Worm (Caenorhabditis elegans) whole organism, L4 larva: ENCODE results near the gene irld-21.

Experiments
- D1046.2 ChIP-seq: fragments of 200-800 bp; sonication (Bioruptor generic); IDR thresholded peaks from 2 replicates; pipeline ENCODE4 v1.3.6; 2022; ENCODE audit warnings: missing genetic modification characterization, missing compliant biosample characterization
- F26F4.8 ChIP-seq: fragments of 200-800 bp; sonication (Bioruptor generic); conservative IDR thresholded peaks from 2 replicates; pipeline ENCODE4 v1.3.6; 2022; ENCODE audit warnings: missing genetic modification characterization, missing compliant biosample characterization
- aha-1 ChIP-seq: fragments of 150-350 bp; peaks from one replicate; lab custom pipeline; 2014; ENCODE audit warnings: missing biosample characterization, missing genetic modification characterization
- ceh-62 ChIP-seq: sonication (generic microtip); optimal IDR thresholded peaks from 2 replicates; lab custom pipeline; 2017; ENCODE audit warnings: missing biosample characterization, missing genetic modification characterization
- ces-1 ChIP-seq: fragments of 150-350 bp; sonication (generic microtip); optimal IDR thresholded peaks from 4 replicates; lab custom pipeline; 2014; ENCODE audit warnings: missing biosample characterization, missing genetic modification reagents, missing genetic modification characterization
- daf-19 ChIP-seq: fragments of 200-800 bp; sonication (Bioruptor generic); conservative IDR thresholded peaks from 2 replicates; pipeline ENCODE4 v1.3.6; 2022; ENCODE audit warnings: missing genetic modification characterization, missing compliant biosample characterization
- dmd-6 ChIP-seq: fragments of 200-800 bp; sonication (Bioruptor generic); IDR thresholded peaks from 2 replicates; pipeline ENCODE4 v1.3.6; 2022; ENCODE audit warnings: missing genetic modification reagents, missing genetic modification characterization, missing compliant biosample characterization
- duxl-1 ChIP-seq: sonication (generic microtip); optimal IDR thresholded peaks from 2 replicates; lab custom pipeline; 2016; ENCODE audit warnings: mild to moderate bottlenecking, missing genetic modification characterization, moderate library complexity, missing compliant biosample characterization; ENCODE audit not compliant: poor library complexity
- fkh-10 ChIP-seq: fragments of 150-350 bp; optimal IDR thresholded peaks from 2 replicates; lab custom pipeline; 2014; ENCODE audit warnings: missing biosample characterization, missing genetic modification reagents, missing genetic modification characterization
- hif-1 ChIP-seq, 2 experiments: sonication (generic microtip); optimal IDR thresholded peaks; 2 replicates each; lab custom pipeline; 2016 to 2017; ENCODE audit warnings: missing compliant biosample characterization in 2 of 2, missing genetic modification characterization in 2 of 2, missing genetic modification reagents in 2 of 2, missing genotype in 2 of 2, mild to moderate bottlenecking in 1 of 2
- hlh-11 ChIP-seq: fragments of 200-800 bp; sonication (Bioruptor generic); optimal IDR thresholded peaks from 2 replicates; lab custom pipeline; 2018; ENCODE audit warnings: mild to moderate bottlenecking, missing genetic modification characterization, missing compliant biosample characterization
- hlh-30 ChIP-seq: sonication (generic microtip); optimal IDR thresholded peaks from 2 replicates; lab custom pipeline; 2017; ENCODE audit warnings: antibody characterized with exemption, mild to moderate bottlenecking, missing genetic modification characterization, missing compliant biosample characterization; ENCODE audit not compliant: insufficient read depth
- jun-1 ChIP-seq: fragments of 150-350 bp; optimal IDR thresholded peaks from 2 replicates; lab custom pipeline; 2014; ENCODE audit warnings: missing biosample characterization, missing genetic modification reagents, missing genetic modification characterization
- lin-38 ChIP-seq: fragments of 200-800 bp; sonication (Bioruptor generic); IDR thresholded peaks from 2 replicates; pipeline ENCODE4 v1.3.6; 2022; ENCODE audit warnings: missing genetic modification reagents, missing genetic modification characterization, missing compliant biosample characterization
- lsy-2 ChIP-seq, 2 experiments: fragments of 150-350 bp in 1 of 2; sonication (generic microtip) in 1 of 2; optimal IDR thresholded peaks; 2 replicates each; lab custom pipeline; 2014 to 2017; ENCODE audit warnings: missing biosample characterization in 2 of 2, missing genetic modification characterization in 2 of 2
- madf-5 ChIP-seq, 2 experiments: fragments of 200-800 bp; sonication (Bioruptor generic); IDR thresholded peaks; 2 replicates each; pipeline ENCODE4 v1.3.6; 2022; ENCODE audit warnings: missing compliant biosample characterization in 2 of 2, missing genetic modification characterization in 2 of 2
- mdt-29 ChIP-seq: fragments of 200-800 bp; sonication (Bioruptor generic); IDR thresholded peaks from 2 replicates; pipeline ENCODE4 v1.3.6; 2022; ENCODE audit warnings: missing genetic modification reagents, missing genetic modification characterization, missing compliant biosample characterization
- mxl-2 ChIP-seq: fragments of 200-800 bp; sonication (Bioruptor generic); conservative IDR thresholded peaks from 2 replicates; pipeline ENCODE4 v1.3.6; 2022; ENCODE audit warnings: missing genetic modification reagents, missing genetic modification characterization, missing compliant biosample characterization
- nhr-10 ChIP-seq: fragments of 150-350 bp; optimal IDR thresholded peaks from 2 replicates; lab custom pipeline; 2014; ENCODE audit warnings: missing biosample characterization, missing genetic modification characterization
- nhr-28 ChIP-seq: fragments of 150-350 bp; optimal IDR thresholded peaks from 2 replicates; lab custom pipeline; 2014; ENCODE audit warnings: missing biosample characterization, missing genetic modification characterization
- nhr-48 ChIP-seq: sonication (generic microtip); optimal IDR thresholded peaks from 2 replicates; lab custom pipeline; 2016; ENCODE audit warnings: mild to moderate bottlenecking, missing genetic modification characterization, missing compliant biosample characterization
- set-16 ChIP-seq: fragments of 200-800 bp; sonication (Bioruptor generic); IDR thresholded peaks from 2 replicates; pipeline ENCODE4 v1.3.6; 2022; ENCODE audit warnings: missing genetic modification reagents, missing genetic modification characterization, missing compliant biosample characterization
- snpc-1.2 ChIP-seq: fragments of 200-800 bp; sonication (Bioruptor generic); IDR thresholded peaks from 2 replicates; pipeline ENCODE4 v1.3.6; 2022; ENCODE audit warnings: missing genetic modification reagents, missing genetic modification characterization, missing compliant biosample characterization
- unc-39 ChIP-seq: sonication (generic microtip); optimal IDR thresholded peaks from 2 replicates; lab custom pipeline; 2017; ENCODE audit warnings: missing biosample characterization, missing genetic modification characterization
- zag-1 ChIP-seq: fragments of 150-350 bp; optimal IDR thresholded peaks from 2 replicates; lab custom pipeline; 2014; ENCODE audit warnings: missing biosample characterization, missing genetic modification characterization
- zip-11 ChIP-seq: fragments of 200-800 bp; sonication (Bioruptor generic); IDR thresholded peaks from 2 replicates; pipeline ENCODE4 v1.3.6; 2022; ENCODE audit warnings: missing genetic modification characterization, missing compliant biosample characterization

irld-21 gene

ce11 chrIV:10122205-10122604, at the start of gene irld-21:
Gene irld-21 (minus strand): TSS chrIV:10122305.
- no peak for TF ChIP-seq duxl-1
- no peak for TF ChIP-seq snpc-1.2
- TF ChIP-seq daf-19 (GFP tag; lab: Robert Waterston, UW) = no peak
- TF ChIP-seq zip-11 (GFP tag; lab: Robert Waterston, UW) = no peak
- no peak for TF ChIP-seq lsy-2 (tag; optimal IDR thresholded peaks at IDR 0.05; lab: Kevin White, UChicago)
- TF ChIP-seq nhr-10 = no peak
- no peak for TF ChIP-seq nhr-48 (tag; lab: Kevin White, UChicago)
- no peak for TF ChIP-seq set-16 (GFP tag; lab: Robert Waterston, UW)
- TF ChIP-seq jun-1 (tag; lab: Kevin White, UChicago) = no peak
- TF ChIP-seq hlh-30 (tag; lab: Kevin White, UChicago) = no peak
- TF ChIP-seq mxl-2 = no peak
- no peak for TF ChIP-seq ces-1 (GFP tag; lab: Kevin White, UChicago)
- TF ChIP-seq, all 104 proteins: peak for 0

ce11 chrIV:10170808-10171207, 48.7 kb upstream of the irld-21 start:
- TF ChIP-seq madf-5 (GFP tag; IDR thresholded peaks at IDR 0.05; lab: Robert Waterston, UW) = no peak
- no peak for TF ChIP-seq zag-1 (tag; lab: Kevin White, UChicago)
- TF ChIP-seq D1046.2 (GFP tag; lab: Robert Waterston, UW) = no peak
- peak; percentile 79 for TF ChIP-seq fkh-10 (GFP tag; lab: Kevin White, UChicago)
- TF ChIP-seq ces-1 (GFP tag; lab: Kevin White, UChicago) = peak; percentile 92
- no peak for TF ChIP-seq F26F4.8 (GFP tag; lab: Robert Waterston, UW)
- TF ChIP-seq aha-1 = peak; percentile 20
- TF ChIP-seq ceh-62 = no peak

ce11 chrIV:10164086-10164485, 42.0 kb upstream of the irld-21 start:
- TF ChIP-seq unc-39 (tag; lab: Kevin White, UChicago) (no peak), lin-38 (peak; percentile 28; the same call in 1 of the 2 replicates), hif-1 (tag; optimal IDR thresholded peaks at IDR 0.05; lab: Kevin White, UChicago) (no peak), fkh-10 (GFP tag; lab: Kevin White, UChicago) (no peak)

- TF ChIP-seq mdt-29 (GFP tag; lab: Robert Waterston, UW) (no peak), daf-19 (GFP tag; lab: Robert Waterston, UW) (0 out of 2 replicates have a peak, but pooled peaks have one; percentile 13)
- TF ChIP-seq, all 104 proteins: peak for 1
These were observed 39.6 kb upstream of the irld-21 start, which contains the start of gene pps-1 for ce11 chrIV:10161706-10162105. Gene pps-1 (plus strand): TSS chrIV:10162006.

- 0 out of 2 replicates have a peak, but pooled peaks have one; percentile 11 for TF ChIP-seq dmd-6 (GFP tag; lab: Robert Waterston, UW)
- peak; percentile 30 for TF ChIP-seq aha-1
- TF ChIP-seq hlh-11 = no peak
These were observed 35.5 kb upstream of the irld-21 start, which contains the start of gene ttr-53 for ce11 chrIV:10157489-10158088. Gene ttr-53 (plus strand): TSS chrIV:10158038.

ce11 chrIV:10157034-10157433, 34.9 kb upstream of the irld-21 start:
- no peak for TF ChIP-seq fkh-10 (GFP tag; lab: Kevin White, UChicago)
- TF ChIP-seq snpc-1.2 = peak; percentile 63; the same call in 1 of the 2 replicates
- no peak for TF ChIP-seq hlh-30 (tag; lab: Kevin White, UChicago)

ce11 chrIV:10155475-10155874, 33.4 kb upstream of the irld-21 start, which contains the start of gene ttr-54:
Gene ttr-54 (plus strand): TSS chrIV:10155775.
- TF ChIP-seq nhr-28 (tag; lab: Kevin White, UChicago) = no peak
- TF ChIP-seq hlh-30 (tag; lab: Kevin White, UChicago) = peak; percentile 10
- TF ChIP-seq jun-1 (tag; lab: Kevin White, UChicago) = no peak
